Worm (Caenorhabditis elegans) whole organism, mixed stage, embryonic: ENCODE data around the gene T26C5.4.
A peak's percentile ranks its signal among the peaks of the same experiment; 100 is the strongest.

Experiments used
- ceh-43 ChIP-seq: fragments of 200-800 bp; sonication (Bioruptor generic); optimal IDR thresholded peaks from 2 replicates; lab custom pipeline; 2018; ENCODE audit warnings: mild to moderate bottlenecking, missing genetic modification characterization, moderate library complexity, missing compliant biosample characterization
- nhr-237 ChIP-seq: fragments of 150-350 bp; optimal IDR thresholded peaks from 2 replicates; lab custom pipeline; 2014; ENCODE audit warnings: missing biosample characterization, missing genetic modification characterization
- nhr-28 ChIP-seq: fragments of 150-350 bp; optimal IDR thresholded peaks from 2 replicates; lab custom pipeline; 2014; ENCODE audit warnings: missing biosample characterization, missing genetic modification characterization
- snpc-4 ChIP-seq: fragments of 150-350 bp; optimal IDR thresholded peaks from 2 replicates; lab custom pipeline; 2014; ENCODE audit warnings: missing biosample characterization, missing genetic modification characterization
- unc-62 ChIP-seq: fragments of 150-350 bp; optimal IDR thresholded peaks from 2 replicates; lab custom pipeline; 2014; ENCODE audit warnings: missing biosample characterization, missing genetic modification reagents, missing genetic modification characterization
- ztf-11 ChIP-seq: fragments of 150-350 bp; optimal IDR thresholded peaks from 2 replicates; lab custom pipeline; 2014; ENCODE audit warnings: missing biosample characterization, missing genetic modification characterization

- peak; percentile 77 for TF ChIP-seq unc-62
- no peak for TF ChIP-seq nhr-28 (tag; lab: Kevin White, UChicago)
- peak; percentile 20 for TF ChIP-seq ztf-11 (tag; lab: Kevin White, UChicago)
- no peak for TF ChIP-seq snpc-4 (tag; lab: Kevin White, UChicago)
- peak; percentile 85 for TF ChIP-seq nhr-237 (tag; lab: Kevin White, UChicago)
- no peak for TF ChIP-seq ceh-43 (GFP tag; lab: Kevin White, UChicago)
Measured at ce11 chrII:9282787-9283186, 32.5 kb upstream of the T26C5.4 start.
